Worm (Caenorhabditis elegans) whole organism, L3 larva: ENCODE results near the gene F56C9.8.

Source experiments
- R02D3.7 ChIP-seq: fragments of 150-350 bp; optimal IDR thresholded peaks from 2 replicates; lab custom pipeline; 2014; ENCODE audit warnings: missing biosample characterization, missing genetic modification characterization
- ama-1 ChIP-seq: fragments of 150-350 bp; optimal IDR thresholded peaks from 2 replicates; lab custom pipeline; 2018
- lin-39 ChIP-seq: fragments of 150-350 bp; optimal IDR thresholded peaks from 2 replicates; lab custom pipeline; 2018; ENCODE audit warnings: missing biosample characterization, missing genetic modification reagents, missing genetic modification characterization
- mdl-1 ChIP-seq: fragments of 150-350 bp; optimal IDR thresholded peaks from 2 replicates; lab custom pipeline; 2014; ENCODE audit warnings: missing biosample characterization, missing genetic modification characterization

DNA sequence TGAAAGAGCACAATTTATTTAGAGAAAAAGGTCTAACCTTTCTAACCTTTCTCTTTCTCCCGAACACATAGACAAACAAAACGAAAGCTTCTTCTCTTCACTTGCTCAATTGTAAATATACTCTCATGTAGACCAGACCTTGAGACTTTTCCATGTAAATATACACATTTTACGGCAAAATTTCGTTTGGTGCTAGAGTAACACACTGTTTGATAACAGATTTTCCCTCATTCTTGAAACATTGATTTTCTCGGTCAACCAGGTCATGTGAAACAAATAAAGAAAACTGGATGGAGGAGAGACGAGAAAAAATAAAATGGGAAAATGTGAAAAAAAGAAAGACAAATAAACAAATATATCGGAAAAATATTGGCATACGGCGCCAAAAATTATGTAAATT, 2.7 kb upstream of the F56C9.8 start:
- no peak for TF ChIP-seq lin-39 (tag; lab: Kevin White, UChicago)
- TF ChIP-seq mdl-1 (tag; lab: Kevin White, UChicago), result no peak
- TF ChIP-seq R02D3.7 (tag; lab: Kevin White, UChicago), result no peak
- TF ChIP-seq ama-1 (lab: Kevin White, UChicago), result no peak
